Fruit fly (Drosophila melanogaster): ENCODE results near the gene gish.
A peak's percentile ranks its signal among the peaks of the same experiment; 100 is the strongest.

The gish gene

dm6 chr3R:16272754-16273502 is 676 bp downstream of the gish start:
- TF ChIP-seq OdsH (GFP tag; optimal IDR thresholded peaks at IDR 0.05): no peak
- peak; percentile 13 for TF ChIP-seq CG6854 (GFP tag; optimal IDR thresholded peaks at IDR 0.05)

- TF ChIP-seq CG11902 (GFP tag; optimal IDR thresholded peaks at IDR 0.05) (no peak), CG34406 (GFP tag; optimal IDR thresholded peaks at IDR 0.05) (no peak), fkh (GFP tag; optimal IDR thresholded peaks at IDR 0.05) (no peak), CG1621 (tag; optimal IDR thresholded peaks at IDR 0.05) (no peak), cyc (GFP tag; optimal IDR thresholded peaks at IDR 0.05) (no peak), Sox15 (GFP tag; optimal IDR thresholded peaks at IDR 0.05) (no peak), dac (GFP tag; optimal IDR thresholded peaks at IDR 0.05) (no peak), Sox14 (GFP tag; optimal IDR thresholded peaks at IDR 0.05) (peak; percentile 11), Eip78C (GFP tag) (peak; percentile 76), CG4318 (GFP tag; optimal IDR thresholded peaks at IDR 0.05) (no peak), Blimp-1 (GFP tag; optimal IDR thresholded peaks at IDR 0.05) (no peak), CG6792 (GFP tag; optimal IDR thresholded peaks at IDR 0.05) (no peak), Ets21C (GFP tag; optimal IDR thresholded peaks at IDR 0.05) (no peak), CG8632 (GFP tag; optimal IDR thresholded peaks at IDR 0.05) (no peak), CG6163 (GFP tag; IDR thresholded peaks at IDR 0.05) (peak; percentile 24; the same call in 1 of the 3 replicates)
Measured at dm6 chr3R:16273503-16274131, 1.4 kb downstream of the gish start.

dm6 chr3R:16274534-16274933 is 2.3 kb downstream of the gish start:
- TF ChIP-seq fkh (GFP tag; optimal IDR thresholded peaks at IDR 0.05) (peak; percentile 36), Smox (GFP tag; optimal IDR thresholded peaks at IDR 0.05) (no peak), ss (GFP tag; optimal IDR thresholded peaks at IDR 0.05) (peak in 1 of 2 experiments; percentile 62), CG6163 (GFP tag; IDR thresholded peaks at IDR 0.05) (peak; percentile 61; the same call in 1 of the 3 replicates), CG11902 (GFP tag; optimal IDR thresholded peaks at IDR 0.05) (no peak), CG10669 (GFP tag; optimal IDR thresholded peaks at IDR 0.05) (no peak), esn (GFP tag; optimal IDR thresholded peaks at IDR 0.05) (no peak), Sox102F (GFP tag; optimal IDR thresholded peaks at IDR 0.05) (no peak), pdm3 (GFP tag; optimal IDR thresholded peaks at IDR 0.05) (no peak), CG6808 (GFP tag; optimal IDR thresholded peaks at IDR 0.05) (no peak), CG16779 (tag; optimal IDR thresholded peaks at IDR 0.05) (no peak), Eip75B (GFP tag; optimal IDR thresholded peaks at IDR 0.05) (no peak), Hr38 (GFP tag; optimal IDR thresholded peaks at IDR 0.05) (no peak), CG3919 (GFP tag; optimal IDR thresholded peaks at IDR 0.05) (no peak), Ets21C (GFP tag; optimal IDR thresholded peaks at IDR 0.05) (no peak), CG15336 (GFP tag; IDR thresholded peaks at IDR 0.05) (no peak), CG6854 (GFP tag; optimal IDR thresholded peaks at IDR 0.05) (no peak), CG31627 (GFP tag; optimal IDR thresholded peaks at IDR 0.05) (no peak), Sox14 (GFP tag; optimal IDR thresholded peaks at IDR 0.05) (no peak), CG34406 (GFP tag; optimal IDR thresholded peaks at IDR 0.05) (no peak), dsx (GFP tag; optimal IDR thresholded peaks at IDR 0.05; ENCODE audit: poor library complexity, severe bottlenecking) (peak; percentile 5), Eip93F (GFP tag; optimal IDR thresholded peaks at IDR 0.05) (no peak)

dm6 chr3R:16275329-16275728 is 3.1 kb downstream of the gish start:
- TF ChIP-seq CG10669 (GFP tag; optimal IDR thresholded peaks at IDR 0.05) (no peak), CG8319 (GFP tag; optimal IDR thresholded peaks at IDR 0.05) (no peak), Eip78C (GFP tag) (no peak), CG11762 (GFP tag; optimal IDR thresholded peaks at IDR 0.05; ENCODE audit: insufficient read depth) (no peak), Hr4 (GFP tag; optimal IDR thresholded peaks at IDR 0.05) (no peak), CG4318 (GFP tag; optimal IDR thresholded peaks at IDR 0.05) (no peak), fd85E (GFP tag; optimal IDR thresholded peaks at IDR 0.05) (no peak), cyc (GFP tag; optimal IDR thresholded peaks at IDR 0.05) (no peak)
